Worm (Caenorhabditis elegans) whole organism, midembryonic: Measurements from ENCODE around the gene B0024.3.

Experiments used
- T22C8.4 ChIP-seq: fragments of 200-800 bp; sonication (Bioruptor generic); IDR thresholded peaks from 2 replicates; pipeline ENCODE4 v1.3.6; 2022; ENCODE audit warnings: missing genetic modification characterization, missing compliant biosample characterization
- cog-1 ChIP-seq: sonication (generic microtip); optimal IDR thresholded peaks from 2 replicates; lab custom pipeline; 2016; ENCODE audit warnings: missing genetic modification characterization, missing compliant biosample characterization
- flt-1 ChIP-seq: fragments of 200-800 bp; sonication (Bioruptor generic); IDR thresholded peaks from 2 replicates; pipeline ENCODE4 v1.3.6; 2022; ENCODE audit warnings: missing genetic modification characterization, missing compliant biosample characterization
- klf-2 ChIP-seq: fragments of 200-800 bp; sonication (Bioruptor generic); conservative IDR thresholded peaks from 2 replicates; pipeline ENCODE4 v1.3.6; 2022; ENCODE audit warnings: missing genetic modification reagents, missing genetic modification characterization, missing compliant biosample characterization
- med-1 ChIP-seq: sonication (generic microtip); optimal IDR thresholded peaks from 2 replicates; lab custom pipeline; 2017; ENCODE audit warnings: missing genetic modification characterization, mild to moderate bottlenecking, missing compliant biosample characterization, antibody characterized with exemption, missing genetic modification reagents; ENCODE audit not compliant: insufficient read depth
- ref-1 ChIP-seq: fragments of 200-800 bp; sonication (Bioruptor generic); conservative IDR thresholded peaks from 2 replicates; pipeline ENCODE4 v1.3.6; 2022; ENCODE audit warnings: missing genetic modification reagents, missing genetic modification characterization, missing compliant biosample characterization
- tab-1 ChIP-seq: fragments of 200-800 bp; sonication (Bioruptor generic); IDR thresholded peaks from 2 replicates; pipeline ENCODE4 v1.3.6; 2022; ENCODE audit warnings: missing genetic modification characterization, missing compliant biosample characterization
- ztf-23 ChIP-seq: fragments of 200-800 bp; sonication (Bioruptor generic); IDR thresholded peaks from 2 replicates; pipeline ENCODE4 v1.3.6; 2022; ENCODE audit warnings: missing genetic modification reagents, missing genetic modification characterization, missing compliant biosample characterization
- ztf-29 ChIP-seq: fragments of 200-800 bp; sonication (Bioruptor generic); IDR thresholded peaks from 2 replicates; pipeline ENCODE4 v1.3.6; 2022; ENCODE audit warnings: missing genetic modification reagents, missing genetic modification characterization, missing compliant biosample characterization

B0024.3 gene

DNA sequence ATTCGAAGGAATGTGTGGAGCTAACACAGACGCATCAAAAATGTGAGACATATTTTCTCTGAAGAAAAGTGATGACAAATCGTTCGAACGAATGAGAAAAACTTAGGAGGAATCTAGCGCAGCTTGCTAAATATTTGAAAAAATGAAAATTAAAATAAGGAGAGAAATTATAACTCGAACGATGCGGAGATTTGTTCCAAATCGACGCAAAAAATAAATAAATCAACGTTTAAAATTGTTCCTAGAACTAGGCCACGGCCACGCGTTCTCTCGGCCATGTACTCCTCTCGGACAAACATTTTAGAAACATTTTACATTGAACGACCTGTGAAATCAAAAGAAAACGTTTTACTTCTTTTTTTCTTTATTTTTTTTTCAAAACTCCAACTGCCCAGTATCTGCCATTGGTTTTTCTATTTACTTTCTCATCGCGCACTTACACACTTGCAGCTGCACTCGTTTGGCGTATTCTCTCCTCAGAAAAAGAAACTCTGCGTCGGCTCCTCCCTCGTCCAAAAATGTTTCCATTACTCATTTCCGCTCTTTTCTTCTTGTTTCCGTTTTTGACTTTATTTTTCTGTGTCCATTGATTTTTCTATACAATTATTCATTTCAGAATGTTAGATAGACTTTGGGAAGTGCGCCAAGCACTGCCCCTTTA lies 32.9 kb downstream of the B0024.3 start, which contains the start of the genes gna-1 and B0024.13:
Gene gna-1, minus strand, starts transcription at position 51 of the 661 bp plus-strand sequence.
Gene B0024.13, plus strand, starts transcription at position 611 of the 661 bp plus-strand sequence.
- TF ChIP-seq cog-1 (tag; lab: Kevin White, UChicago) (no peak), ztf-23 (peak; percentile 69; the same call in 1 of the 2 replicates)

DNA sequence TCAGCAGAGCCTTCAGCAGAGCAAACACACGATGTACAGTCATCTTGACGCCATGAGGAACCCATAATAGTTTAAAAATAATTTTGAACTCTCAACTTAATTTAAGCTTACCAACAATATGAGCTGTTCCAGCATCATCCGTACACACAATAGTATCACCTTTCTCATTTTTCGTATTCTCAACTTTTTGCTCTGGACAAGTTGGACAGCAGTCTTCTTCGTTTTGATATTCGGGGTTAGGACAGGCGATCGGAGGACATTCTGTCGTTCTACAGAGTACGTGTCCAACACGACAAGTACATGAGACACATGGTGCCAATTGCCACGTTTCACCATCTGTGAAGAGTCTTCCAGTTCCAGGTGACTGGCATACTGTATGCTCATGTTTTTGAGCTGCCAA lies 36.2 kb downstream of the B0024.3 start:
- TF ChIP-seq cog-1 (tag; lab: Kevin White, UChicago) (no peak), flt-1 (GFP tag; lab: Robert Waterston, UW) (no peak), tab-1 (no peak), ztf-29 (GFP tag; lab: Robert Waterston, UW) (no peak), ztf-23 (no peak), ref-1 (GFP tag; lab: Robert Waterston, UW) (no peak), med-1 (no peak), klf-2 (GFP tag; lab: Robert Waterston, UW) (no peak), T22C8.4 (GFP tag; lab: Robert Waterston, UW) (no peak)

DNA sequence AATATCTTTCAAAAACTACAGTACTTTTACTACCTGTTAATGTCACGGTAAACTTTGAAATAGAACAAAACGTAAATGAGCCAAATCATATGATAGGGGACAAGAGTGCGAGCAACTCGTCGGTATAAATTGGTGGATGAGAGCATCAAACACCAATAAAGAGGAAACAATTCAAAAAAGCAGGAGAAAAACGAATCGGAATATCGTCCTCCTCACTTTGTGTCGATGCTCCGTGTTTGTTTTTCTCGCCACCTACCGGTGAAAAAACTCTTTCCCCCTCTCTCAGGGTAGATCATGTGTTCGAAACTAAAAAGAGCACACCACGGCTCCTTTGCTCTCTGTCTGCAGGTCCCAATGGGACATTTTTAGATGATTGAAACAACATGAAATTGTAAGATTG lies 40.7 kb downstream of the B0024.3 start:
- TF ChIP-seq med-1, result no peak
- no peak for TF ChIP-seq ref-1 (GFP tag; lab: Robert Waterston, UW)
- TF ChIP-seq flt-1 (GFP tag; lab: Robert Waterston, UW), result no peak
- no peak for TF ChIP-seq cog-1 (tag; lab: Kevin White, UChicago)
- no peak for TF ChIP-seq ztf-23
- no peak for TF ChIP-seq klf-2 (GFP tag; lab: Robert Waterston, UW)
- no peak for TF ChIP-seq ztf-29 (GFP tag; lab: Robert Waterston, UW)
- TF ChIP-seq T22C8.4 (GFP tag; lab: Robert Waterston, UW), result no peak
- TF ChIP-seq tab-1, result no peak

DNA sequence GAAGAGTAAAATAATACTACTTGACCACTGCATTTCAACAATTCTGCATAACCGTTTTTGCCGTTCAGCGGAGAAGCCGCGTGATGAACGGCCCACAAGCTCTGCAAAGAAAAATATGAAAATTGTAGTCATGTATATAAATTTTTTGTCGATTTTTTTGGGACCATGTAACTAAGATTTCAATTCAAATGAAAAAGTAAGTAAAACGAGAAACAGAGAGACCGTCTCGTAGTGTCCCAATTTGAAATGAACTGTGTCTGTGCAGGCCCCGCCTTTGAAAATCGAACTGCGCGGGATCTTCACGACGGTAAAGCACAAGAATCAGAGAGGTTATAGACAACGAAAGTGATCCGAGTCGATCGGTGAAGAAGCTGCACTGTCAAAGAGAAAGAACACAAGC lies 44.7 kb downstream of the B0024.3 start, which contains the start of gene crm-1:
Gene crm-1, minus strand, starts transcription at position 101 of the 400 bp plus-strand sequence.
- no peak for TF ChIP-seq cog-1 (tag; lab: Kevin White, UChicago)
- TF ChIP-seq ztf-29 (GFP tag; lab: Robert Waterston, UW), result no peak
- TF ChIP-seq T22C8.4 (GFP tag; lab: Robert Waterston, UW), result no peak
- TF ChIP-seq ref-1 (GFP tag; lab: Robert Waterston, UW), result no peak
- TF ChIP-seq klf-2 (GFP tag; lab: Robert Waterston, UW), result no peak
- TF ChIP-seq med-1, result no peak
- no peak for TF ChIP-seq ztf-23
- no peak for TF ChIP-seq flt-1 (GFP tag; lab: Robert Waterston, UW)
- TF ChIP-seq tab-1, result no peak

DNA sequence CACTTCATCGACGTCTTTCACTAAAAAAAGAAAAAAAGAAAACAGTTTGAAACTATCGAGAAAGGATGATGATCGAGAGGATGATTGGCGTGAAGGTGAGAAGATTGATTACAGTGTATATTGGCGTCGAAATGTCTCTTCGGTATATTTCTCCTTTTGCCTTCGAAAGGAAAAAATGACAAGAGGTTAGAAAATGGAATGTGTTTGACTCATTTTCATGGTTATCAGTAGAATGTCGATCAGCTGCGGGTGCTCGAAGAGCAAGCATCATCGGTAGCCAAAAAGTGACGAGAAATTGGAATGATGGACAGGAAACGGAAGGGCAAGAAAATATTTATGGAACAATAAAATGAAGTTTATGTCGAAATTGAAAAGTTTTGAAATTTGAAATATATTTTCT lies 46.5 kb downstream of the B0024.3 start:
- no peak for TF ChIP-seq cog-1 (tag; lab: Kevin White, UChicago)
- no peak for TF ChIP-seq ztf-29 (GFP tag; lab: Robert Waterston, UW)
- no peak for TF ChIP-seq ref-1 (GFP tag; lab: Robert Waterston, UW)
- no peak for TF ChIP-seq T22C8.4 (GFP tag; lab: Robert Waterston, UW)
- no peak for TF ChIP-seq klf-2 (GFP tag; lab: Robert Waterston, UW)
- TF ChIP-seq med-1, result no peak
- TF ChIP-seq tab-1, result no peak
- TF ChIP-seq flt-1 (GFP tag; lab: Robert Waterston, UW), result no peak
- no peak for TF ChIP-seq ztf-23

ce11 chrV:10338305-10338992 lies 51.1 kb downstream of the B0024.3 start, which contains the start of gene arx-2:
TSS of gene arx-2 (minus strand) at chrV:10338355.
- TF ChIP-seq T22C8.4 (GFP tag; lab: Robert Waterston, UW), result no peak
- no peak for TF ChIP-seq flt-1 (GFP tag; lab: Robert Waterston, UW)
- no peak for TF ChIP-seq cog-1 (tag; lab: Kevin White, UChicago)
